Fruit fly (Drosophila melanogaster) whole organism, prepupa: ENCODE measurements around the gene eEF1alpha2.

ENCODE experiments used
- Blimp-1 ChIP-seq: fragments of 200-800 bp; sonication (Bioruptor generic); optimal IDR thresholded peaks from 3 replicates; lab custom pipeline; 2017; ENCODE audit warnings: missing biosample characterization, missing genetic modification characterization, mild to moderate bottlenecking, moderate library complexity, missing genetic modification reagents
- CG10631 ChIP-seq: fragments of 200-800 bp; sonication (Bioruptor generic); optimal IDR thresholded peaks from 2 replicates; lab custom pipeline; 2016; ENCODE audit warnings: missing biosample characterization, missing genetic modification characterization
- CG10669 ChIP-seq: fragments of 200-800 bp; sonication (Bioruptor generic); optimal IDR thresholded peaks from 3 replicates; lab custom pipeline; 2018; ENCODE audit warnings: missing biosample characterization, mild to moderate bottlenecking, missing genetic modification characterization, moderate library complexity
- CG11762 ChIP-seq: fragments of 200-800 bp; sonication (Bioruptor generic); optimal IDR thresholded peaks from 3 replicates; lab custom pipeline; 2016; ENCODE audit warnings: missing biosample characterization, missing genetic modification characterization; ENCODE audit not compliant: insufficient read depth
- CG11902 ChIP-seq: fragments of 200-800 bp; sonication (Bioruptor generic); optimal IDR thresholded peaks from 3 replicates; lab custom pipeline; 2016; ENCODE audit warnings: missing biosample characterization, missing genetic modification characterization
- CG15336 ChIP-seq: fragments of 200-800 bp; sonication (Bioruptor generic); IDR thresholded peaks from 2 replicates; pipeline ENCODE4 v1.3.6; 2022; ENCODE audit warnings: missing biosample characterization, missing genetic modification characterization
- CG1621 ChIP-seq: fragments of 200-800 bp; sonication (Bioruptor generic); optimal IDR thresholded peaks from 3 replicates; lab custom pipeline; 2018; ENCODE audit warnings: missing biosample characterization, mild to moderate bottlenecking, missing genetic modification characterization
- CG16779 ChIP-seq: fragments of 200-800 bp; sonication (Bioruptor generic); optimal IDR thresholded peaks from 3 replicates; lab custom pipeline; 2017; ENCODE audit warnings: missing biosample characterization, mild to moderate bottlenecking, missing genetic modification characterization
- CG3032 ChIP-seq: fragments of 200-800 bp; optimal IDR thresholded peaks from 2 replicates; lab custom pipeline; 2019; ENCODE audit warnings: missing biosample characterization, mild to moderate bottlenecking, missing genetic modification characterization, moderate library complexity
- CG31627 ChIP-seq: fragments of 200-800 bp; sonication (Bioruptor generic); optimal IDR thresholded peaks from 3 replicates; lab custom pipeline; 2016; ENCODE audit warnings: missing biosample characterization, missing genetic modification characterization
- CG32006 ChIP-seq: fragments of 200-800 bp; sonication (Bioruptor generic); optimal IDR thresholded peaks from 3 replicates; lab custom pipeline; 2017; ENCODE audit warnings: missing biosample characterization, mild to moderate bottlenecking, missing genetic modification characterization
- CG34406 ChIP-seq: fragments of 200-800 bp; sonication (Bioruptor generic); optimal IDR thresholded peaks from 3 replicates; lab custom pipeline; 2016; ENCODE audit warnings: missing biosample characterization, missing genetic modification characterization
- CG3919 ChIP-seq: fragments of 200-800 bp; sonication (Bioruptor generic); optimal IDR thresholded peaks from 3 replicates; lab custom pipeline; 2016; ENCODE audit warnings: missing biosample characterization, missing genetic modification characterization
- CG4318 ChIP-seq: fragments of 200-800 bp; sonication (Bioruptor generic); optimal IDR thresholded peaks from 3 replicates; lab custom pipeline; 2017; ENCODE audit warnings: missing biosample characterization, mild to moderate bottlenecking, missing genetic modification characterization
- CG6163 ChIP-seq: fragments of 200-800 bp; sonication (Bioruptor generic); IDR thresholded peaks from 3 replicates; pipeline ENCODE4 v1.3.6; 2022; ENCODE audit warnings: missing biosample characterization, missing genetic modification characterization
- CG6276 ChIP-seq: fragments of 200-800 bp; sonication (Bioruptor generic); optimal IDR thresholded peaks from 2 replicates; lab custom pipeline; 2017; ENCODE audit warnings: missing biosample characterization, mild to moderate bottlenecking, missing genetic modification characterization
- CG6792 ChIP-seq: fragments of 200-800 bp; sonication (Bioruptor generic); optimal IDR thresholded peaks from 3 replicates; lab custom pipeline; 2016; ENCODE audit warnings: missing biosample characterization, missing genetic modification characterization
- CG6808 ChIP-seq: fragments of 200-800 bp; sonication (Bioruptor generic); optimal IDR thresholded peaks from 3 replicates; lab custom pipeline; 2017; ENCODE audit warnings: missing biosample characterization, missing genetic modification characterization, mild to moderate bottlenecking, moderate library complexity, missing genetic modification reagents
- CG6854 ChIP-seq: fragments of 200-800 bp; sonication (Bioruptor generic); optimal IDR thresholded peaks from 2 replicates; lab custom pipeline; 2017; ENCODE audit warnings: missing biosample characterization, mild to moderate bottlenecking, missing genetic modification characterization
- CG7368 ChIP-seq: fragments of 200-800 bp; sonication (Bioruptor generic); optimal IDR thresholded peaks from 3 replicates; lab custom pipeline; 2016; ENCODE audit warnings: missing biosample characterization, missing genetic modification characterization
- CG8119 ChIP-seq: fragments of 200-800 bp; sonication (Bioruptor generic); IDR thresholded peaks from 3 replicates; pipeline ENCODE4 v1.3.6; 2022; ENCODE audit warnings: missing biosample characterization, missing genetic modification characterization
- CG8319 ChIP-seq: fragments of 200-800 bp; sonication (Bioruptor generic); optimal IDR thresholded peaks from 3 replicates; lab custom pipeline; 2016; ENCODE audit warnings: missing biosample characterization, missing genetic modification characterization
- CG8632 ChIP-seq: fragments of 200-800 bp; sonication (Bioruptor generic); optimal IDR thresholded peaks from 3 replicates; lab custom pipeline; 2016; ENCODE audit warnings: missing biosample characterization, missing genetic modification characterization
- CG9139 ChIP-seq: fragments of 200-800 bp; sonication (Bioruptor generic); optimal IDR thresholded peaks from 3 replicates; lab custom pipeline; 2017; ENCODE audit warnings: missing biosample characterization, mild to moderate bottlenecking, missing genetic modification characterization
- Eip75B ChIP-seq: fragments of 200-800 bp; sonication (Bioruptor generic); optimal IDR thresholded peaks from 3 replicates; lab custom pipeline; 2016; ENCODE audit warnings: missing biosample characterization, missing genetic modification characterization
- Eip78C ChIP-seq: fragments of 200-800 bp; sonication (Bioruptor generic); peaks from one replicate; lab custom pipeline; 2016; ENCODE audit warnings: missing biosample characterization, missing genetic modification characterization
- Eip93F ChIP-seq: fragments of 200-800 bp; sonication (Bioruptor generic); optimal IDR thresholded peaks from 2 replicates; lab custom pipeline; 2016; ENCODE audit warnings: missing biosample characterization, mild to moderate bottlenecking, missing genetic modification characterization
- Ets96B ChIP-seq: fragments of 200-800 bp; optimal IDR thresholded peaks from 2 replicates; lab custom pipeline; 2019; ENCODE audit warnings: missing biosample characterization, mild to moderate bottlenecking, missing genetic modification characterization, moderate library complexity
- Gug ChIP-seq: fragments of 200-800 bp; sonication (Bioruptor generic); IDR thresholded peaks from 2 replicates; pipeline ENCODE4 v1.3.6; 2022; ENCODE audit warnings: missing biosample characterization, missing genetic modification characterization
- Hr38 ChIP-seq: sonication (Bioruptor generic); optimal IDR thresholded peaks from 2 replicates; lab custom pipeline; 2016; ENCODE audit warnings: missing biosample characterization, missing genetic modification characterization
- Hr39 ChIP-seq: fragments of 200-800 bp; sonication (Bioruptor generic); optimal IDR thresholded peaks from 2 replicates; lab custom pipeline; 2016; ENCODE audit warnings: missing biosample characterization, missing genetic modification characterization
- Met ChIP-seq: fragments of 200-800 bp; sonication (Bioruptor generic); optimal IDR thresholded peaks from 3 replicates; lab custom pipeline; 2016; ENCODE audit warnings: missing biosample characterization, missing genetic modification characterization
- OdsH ChIP-seq: fragments of 200-800 bp; sonication (Bioruptor generic); optimal IDR thresholded peaks from 3 replicates; lab custom pipeline; 2016; ENCODE audit warnings: missing biosample characterization, missing genetic modification characterization
- Smox ChIP-seq: fragments of 200-800 bp; sonication (Bioruptor generic); optimal IDR thresholded peaks from 3 replicates; lab custom pipeline; 2016; ENCODE audit warnings: missing biosample characterization, missing genetic modification characterization
- Sox102F ChIP-seq: fragments of 200-800 bp; sonication (Bioruptor generic); optimal IDR thresholded peaks from 2 replicates; lab custom pipeline; 2016; ENCODE audit warnings: missing biosample characterization, mild to moderate bottlenecking, missing genetic modification characterization
- Sox14 ChIP-seq: fragments of 200-800 bp; sonication (Bioruptor generic); optimal IDR thresholded peaks from 3 replicates; lab custom pipeline; 2016; ENCODE audit warnings: missing biosample characterization, missing genetic modification characterization
- achi ChIP-seq: fragments of 200-800 bp; sonication (Bioruptor generic); optimal IDR thresholded peaks from 3 replicates; lab custom pipeline; 2016; ENCODE audit warnings: missing biosample characterization, missing genetic modification characterization
- dsx ChIP-seq: fragments of 200-800 bp; optimal IDR thresholded peaks from 3 replicates; lab custom pipeline; 2019; ENCODE audit warnings: missing biosample characterization, mild to moderate bottlenecking, missing genetic modification characterization, moderate library complexity; ENCODE audit not compliant: poor library complexity, severe bottlenecking
- esn ChIP-seq: fragments of 200-800 bp; sonication (Bioruptor generic); optimal IDR thresholded peaks from 2 replicates; lab custom pipeline; 2016; ENCODE audit warnings: missing biosample characterization, mild to moderate bottlenecking, missing genetic modification characterization, moderate library complexity
- fd85E ChIP-seq: fragments of 200-800 bp; sonication (Bioruptor generic); optimal IDR thresholded peaks from 3 replicates; lab custom pipeline; 2016; ENCODE audit warnings: missing biosample characterization, missing genetic modification characterization
- fkh ChIP-seq: fragments of 200-800 bp; sonication (Bioruptor generic); optimal IDR thresholded peaks from 3 replicates; lab custom pipeline; 2017; ENCODE audit warnings: missing biosample characterization, mild to moderate bottlenecking, missing genetic modification characterization, moderate library complexity
- net ChIP-seq: fragments of 200-800 bp; sonication (Bioruptor generic); optimal IDR thresholded peaks from 3 replicates; lab custom pipeline; 2016; ENCODE audit warnings: missing biosample characterization, missing genetic modification characterization
- pdm3 ChIP-seq: fragments of 200-800 bp; sonication (Bioruptor generic); optimal IDR thresholded peaks from 3 replicates; lab custom pipeline; 2016; ENCODE audit warnings: missing biosample characterization, missing genetic modification characterization
- spab ChIP-seq: fragments of 200-800 bp; sonication (Bioruptor generic); optimal IDR thresholded peaks from 2 replicates; lab custom pipeline; 2017; ENCODE audit warnings: missing biosample characterization, mild to moderate bottlenecking, missing genetic modification characterization, missing genetic modification reagents
- ss ChIP-seq, 2 experiments: fragments of 200-800 bp; sonication (Bioruptor generic); optimal IDR thresholded peaks; 2 replicates in 1 of 2; 3 replicates in 1 of 2; lab custom pipeline; 2017 to 2018; ENCODE audit warnings: mild to moderate bottlenecking in 2 of 2, missing biosample characterization in 2 of 2, missing genetic modification characterization in 2 of 2, moderate library complexity in 1 of 2
- svp ChIP-seq: fragments of 200-800 bp; sonication (Bioruptor generic); peaks from one replicate; lab custom pipeline; 2016; ENCODE audit warnings: missing biosample characterization, missing genetic modification characterization
- vri ChIP-seq: fragments of 200-800 bp; sonication (Bioruptor generic); optimal IDR thresholded peaks from 3 replicates; lab custom pipeline; 2016; ENCODE audit warnings: missing biosample characterization, mild to moderate bottlenecking, missing genetic modification characterization

Gene eEF1alpha2

dm6 chr3R:31700212-31700611 is 38.1 kb upstream of the eEF1alpha2 start (continued):
- peak; percentile 75 for TF ChIP-seq Ets96B (tag; lab: Kevin White, UChicago)
- no peak for TF ChIP-seq Hr38 (GFP tag; lab: Kevin White, UChicago)
- TF ChIP-seq Eip93F, result no peak
- peak; percentile 15 for TF ChIP-seq Hr39 (GFP tag; lab: Kevin White, UChicago)
- peak; percentile 34 for TF ChIP-seq CG16779 (tag; lab: Kevin White, UChicago)
- no peak for TF ChIP-seq vri (GFP tag; lab: Kevin White, UChicago)
- peak; percentile 62 for TF ChIP-seq Gug
- TF ChIP-seq Sox14, result peak; percentile 76
- TF ChIP-seq Eip78C (GFP tag; lab: Kevin White, UChicago), result peak; percentile 86
- TF ChIP-seq achi, result peak; percentile 67
- TF ChIP-seq Eip75B (GFP tag; lab: Kevin White, UChicago), result peak; percentile 68
- TF ChIP-seq CG1621 (tag; lab: Kevin White, UChicago), result peak; percentile 41
- TF ChIP-seq CG3032 (tag; lab: Kevin White, UChicago), result peak; percentile 67
- TF ChIP-seq fkh (GFP tag; lab: Kevin White, UChicago), result no peak
- TF ChIP-seq Met, result peak; percentile 30
- peak; percentile 60 for TF ChIP-seq CG6276 (GFP tag; lab: Kevin White, UChicago)
- TF ChIP-seq ss (GFP tag; optimal IDR thresholded peaks at IDR 0.05; lab: Kevin White, UChicago), result peak in 1 of 2 experiments; percentile 20
- peak; percentile 28 for TF ChIP-seq CG6792
- TF ChIP-seq Smox (GFP tag; lab: Kevin White, UChicago), result peak; percentile 11
- peak; percentile 75 for TF ChIP-seq OdsH
- peak; percentile 13 for TF ChIP-seq CG11762 (GFP tag; lab: Kevin White, UChicago)
- TF ChIP-seq CG15336 (GFP tag; lab: Robert Waterston, UW), result peak; percentile 84
- TF ChIP-seq CG8632 (GFP tag; lab: Kevin White, UChicago), result no peak
- TF ChIP-seq Sox102F, result no peak
- peak; percentile 81 for TF ChIP-seq CG10631
- peak; percentile 68 for TF ChIP-seq pdm3 (GFP tag; lab: Kevin White, UChicago)
- TF ChIP-seq CG8319, result no peak

- TF ChIP-seq svp (GFP tag; lab: Kevin White, UChicago) (peak; percentile 2), CG3919 (no peak), Eip75B (GFP tag; lab: Kevin White, UChicago) (no peak), vri (GFP tag; lab: Kevin White, UChicago) (peak; percentile 39), CG8632 (GFP tag; lab: Kevin White, UChicago) (no peak), CG1621 (tag; lab: Kevin White, UChicago) (peak; percentile 44), CG11902 (GFP tag; lab: Kevin White, UChicago) (no peak), net (peak; percentile 11), Smox (GFP tag; lab: Kevin White, UChicago) (no peak), CG6276 (GFP tag; lab: Kevin White, UChicago) (no peak), CG15336 (GFP tag; lab: Robert Waterston, UW) (no peak), Gug (no peak), CG8119 (GFP tag; lab: Robert Waterston, UW) (no peak), dsx (GFP tag; lab: Kevin White, UChicago) (peak; percentile 56), CG3032 (tag; lab: Kevin White, UChicago) (no peak), Met (no peak), Sox102F (no peak), CG6163 (GFP tag; lab: Robert Waterston, UW) (0 out of 3 replicates have a peak, but pooled peaks have one; percentile 8), pdm3 (GFP tag; lab: Kevin White, UChicago) (no peak), Blimp-1 (no peak), Ets96B (tag; lab: Kevin White, UChicago) (no peak), CG10631 (no peak), Hr38 (GFP tag; lab: Kevin White, UChicago) (no peak), CG11762 (GFP tag; lab: Kevin White, UChicago) (no peak), fd85E (GFP tag; lab: Kevin White, UChicago) (no peak), CG6792 (no peak), CG9139 (no peak), spab (no peak), esn (GFP tag; lab: Kevin White, UChicago) (no peak), OdsH (no peak), CG32006 (GFP tag; lab: Kevin White, UChicago) (no peak), Eip78C (GFP tag; lab: Kevin White, UChicago) (peak; percentile 66), CG7368 (GFP tag; lab: Kevin White, UChicago) (no peak), CG10669 (GFP tag; lab: Kevin White, UChicago) (no peak), CG6854 (GFP tag; lab: Kevin White, UChicago) (peak; percentile 50), CG34406 (GFP tag; lab: Kevin White, UChicago) (no peak), CG6808 (peak; percentile 8), CG31627 (no peak), CG4318 (GFP tag; lab: Kevin White, UChicago) (no peak)
Measured at dm6 chr3R:31701934-31702333, 36.3 kb upstream of the eEF1alpha2 start.
